Worm (Caenorhabditis elegans): Measurements from ENCODE around the gene gln-2.

DNA sequence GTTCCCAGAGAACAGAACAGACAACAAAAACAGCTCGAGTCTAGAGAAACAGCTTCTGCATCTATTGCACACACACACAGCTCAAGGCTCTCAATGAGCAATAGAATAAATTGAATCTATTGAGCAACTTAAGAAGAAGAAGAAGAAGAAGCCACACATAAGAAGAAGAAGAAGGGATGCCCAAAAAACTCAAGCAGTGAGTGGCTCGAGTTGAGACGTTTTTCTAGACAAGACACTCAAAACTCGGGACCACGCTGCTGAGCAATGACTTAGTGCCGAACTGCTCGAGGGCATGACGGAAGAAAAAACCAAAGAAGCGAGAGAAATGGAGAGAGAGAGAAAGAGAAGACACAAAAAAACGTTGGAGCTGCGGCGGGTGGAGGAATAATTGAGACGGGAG is 39.3 kb downstream of the gln-2 start:
- TF ChIP-seq fkh-10 (GFP tag; optimal IDR thresholded peaks at IDR 0.05) (no peak), pha-4 (tag; optimal IDR thresholded peaks at IDR 0.05) (no peak), sdc-2 (tag; optimal IDR thresholded peaks at IDR 0.05) (no peak), npax-4 (tag; optimal IDR thresholded peaks at IDR 0.05) (no peak), ceh-22 (tag; optimal IDR thresholded peaks at IDR 0.05) (no peak), che-1 (tag; optimal IDR thresholded peaks at IDR 0.05) (no peak)
